Worm (Caenorhabditis elegans): Measurements from ENCODE around the gene his-70.

his-70 gene

ce11 chrIII:4060019-4060418 lies at the start of gene his-70:
Gene his-70, minus strand, starts transcription at chrIII:4060119.
- TF ChIP-seq zag-1 (tag; optimal IDR thresholded peaks at IDR 0.05): no peak
- TF ChIP-seq elt-1 (tag; optimal IDR thresholded peaks at IDR 0.05): no peak
- no peak for TF ChIP-seq egl-27 (tag; optimal IDR thresholded peaks at IDR 0.05)
- no peak for TF ChIP-seq lin-13 (GFP tag; optimal IDR thresholded peaks at IDR 0.05)
- TF ChIP-seq dmd-4 (tag; optimal IDR thresholded peaks at IDR 0.05): no peak

ce11 chrIII:4107929-4108520 lies 48.1 kb upstream of the his-70 start:
- TF ChIP-seq R02D3.7 (tag; optimal IDR thresholded peaks at IDR 0.05): no peak
- no peak for TF ChIP-seq blmp-1 (tag; optimal IDR thresholded peaks at IDR 0.05; ENCODE audit: insufficient read depth)
- TF ChIP-seq gmeb-1 (tag; optimal IDR thresholded peaks at IDR 0.05): no peak
- TF ChIP-seq unc-62 (GFP tag; optimal IDR thresholded peaks at IDR 0.05): no peak
- TF ChIP-seq lin-39 (tag; optimal IDR thresholded peaks at IDR 0.05): no peak
- no peak for TF ChIP-seq elt-1 (tag; optimal IDR thresholded peaks at IDR 0.05)
- no peak for TF ChIP-seq fos-1 (tag; optimal IDR thresholded peaks at IDR 0.05)
- no peak for TF ChIP-seq ztf-11 (tag; optimal IDR thresholded peaks at IDR 0.05)
- TF ChIP-seq F13H6.1 (tag; optimal IDR thresholded peaks at IDR 0.05): no peak
- TF ChIP-seq nhr-12 (tag; optimal IDR thresholded peaks at IDR 0.05): no peak
- no peak for TF ChIP-seq snpc-4 (tag; optimal IDR thresholded peaks at IDR 0.05)
- no peak for TF ChIP-seq C34F6.9 (tag; optimal IDR thresholded peaks at IDR 0.05)
- TF ChIP-seq sem-4 (tag; optimal IDR thresholded peaks at IDR 0.05): no peak
- no peak for TF ChIP-seq ztf-1 (GFP tag; conservative IDR thresholded peaks at IDR 0.05)
- TF ChIP-seq elt-3 (tag; optimal IDR thresholded peaks at IDR 0.05): no peak
- TF ChIP-seq nhr-129 (tag; optimal IDR thresholded peaks at IDR 0.05): no peak
- TF ChIP-seq skn-1 (tag; optimal IDR thresholded peaks at IDR 0.05): no peak

ce11 chrIII:4107227-4107626 lies 47.3 kb upstream of the his-70 start:
- no peak for TF ChIP-seq mab-5 (tag; optimal IDR thresholded peaks at IDR 0.05)
- TF ChIP-seq snpc-4 (tag; optimal IDR thresholded peaks at IDR 0.05): no peak
- TF ChIP-seq mdl-1 (tag; optimal IDR thresholded peaks at IDR 0.05): no peak
- no peak for TF ChIP-seq mbf-1 (tag; optimal IDR thresholded peaks at IDR 0.05)
- TF ChIP-seq alr-1 (tag; optimal IDR thresholded peaks at IDR 0.05): no peak
- TF ChIP-seq unc-62 (GFP tag; optimal IDR thresholded peaks at IDR 0.05): no peak
- no peak for TF ChIP-seq R02D3.7 (tag; optimal IDR thresholded peaks at IDR 0.05)
- no peak for TF ChIP-seq aly-2 (tag; optimal IDR thresholded peaks at IDR 0.05)
- TF ChIP-seq nhr-21 (tag; optimal IDR thresholded peaks at IDR 0.05): no peak
- TF ChIP-seq dmd-4 (tag; optimal IDR thresholded peaks at IDR 0.05): no peak

ce11 chrIII:4106611-4107010 lies 46.7 kb upstream of the his-70 start:
- TF ChIP-seq sem-4 (tag; optimal IDR thresholded peaks at IDR 0.05): no peak
- no peak for TF ChIP-seq nhr-6 (tag; optimal IDR thresholded peaks at IDR 0.05)
- TF ChIP-seq alr-1 (tag; optimal IDR thresholded peaks at IDR 0.05): no peak
- no peak for TF ChIP-seq nhr-25 (tag; optimal IDR thresholded peaks at IDR 0.05)
- TF ChIP-seq mdl-1 (tag; optimal IDR thresholded peaks at IDR 0.05): no peak
- no peak for TF ChIP-seq C34F6.9 (tag; optimal IDR thresholded peaks at IDR 0.05)
- TF ChIP-seq nhr-129 (tag; optimal IDR thresholded peaks at IDR 0.05): no peak
- TF ChIP-seq sma-9 (GFP tag; optimal IDR thresholded peaks at IDR 0.05): no peak
- no peak for TF ChIP-seq sma-9 (tag; optimal IDR thresholded peaks at IDR 0.05)
- TF ChIP-seq nhr-10 (tag; optimal IDR thresholded peaks at IDR 0.05): no peak
- TF ChIP-seq lin-13 (GFP tag; optimal IDR thresholded peaks at IDR 0.05): no peak
- no peak for TF ChIP-seq ztf-4 (tag; optimal IDR thresholded peaks at IDR 0.05)
- no peak for TF ChIP-seq ZK546.5 (tag; optimal IDR thresholded peaks at IDR 0.05)
- TF ChIP-seq lin-11 (tag; optimal IDR thresholded peaks at IDR 0.05): no peak
- no peak for TF ChIP-seq lsy-2 (tag; optimal IDR thresholded peaks at IDR 0.05)
- TF ChIP-seq nhr-23 (tag; optimal IDR thresholded peaks at IDR 0.05): no peak
- TF ChIP-seq blmp-1 (tag; optimal IDR thresholded peaks at IDR 0.05; ENCODE audit: insufficient read depth): no peak
- no peak for TF ChIP-seq elt-3 (tag; optimal IDR thresholded peaks at IDR 0.05)

- TF ChIP-seq gmeb-1 (tag; optimal IDR thresholded peaks at IDR 0.05) (no peak), nhr-129 (tag; optimal IDR thresholded peaks at IDR 0.05) (no peak), elt-1 (tag; optimal IDR thresholded peaks at IDR 0.05) (no peak), unc-39 (tag; optimal IDR thresholded peaks at IDR 0.05) (no peak), nhr-11 (tag; optimal IDR thresholded peaks at IDR 0.05) (no peak), ceh-82 (tag; optimal IDR thresholded peaks at IDR 0.05) (no peak), nhr-77 (tag; optimal IDR thresholded peaks at IDR 0.05) (no peak)
These were observed 43.3 kb upstream of the his-70 start for ce11 chrIII:4103171-4103570.
